Worm (Caenorhabditis elegans) whole organism, late embryonic: ENCODE results near the gene alh-7.

Experiments
- ahr-1 ChIP-seq: sonication (generic microtip); optimal IDR thresholded peaks from 2 replicates; lab custom pipeline; 2016; ENCODE audit warnings: missing genetic modification characterization, missing compliant biosample characterization
- ceh-45 ChIP-seq: fragments of 200-800 bp; sonication (Bioruptor generic); IDR thresholded peaks from 2 replicates; pipeline ENCODE4 v1.3.6; 2022; ENCODE audit warnings: missing genetic modification reagents, missing genetic modification characterization, missing compliant biosample characterization
- ceh-48 ChIP-seq: sonication (generic microtip); optimal IDR thresholded peaks from 2 replicates; lab custom pipeline; 2016; ENCODE audit warnings: missing genetic modification characterization, inconsistent platforms, missing compliant biosample characterization
- elt-4 ChIP-seq: sonication (generic microtip); optimal IDR thresholded peaks from 2 replicates; lab custom pipeline; 2016; ENCODE audit warnings: missing genetic modification characterization, missing compliant biosample characterization
- lin-11 ChIP-seq: fragments of 200-800 bp; sonication (Bioruptor generic); optimal IDR thresholded peaks from 2 replicates; lab custom pipeline; 2018; ENCODE audit warnings: mild to moderate bottlenecking, missing genetic modification characterization, missing compliant biosample characterization
- mec-3 ChIP-seq: sonication (generic microtip); optimal IDR thresholded peaks from 2 replicates; lab custom pipeline; 2016; ENCODE audit warnings: borderline replicate concordance, missing genetic modification characterization, missing compliant biosample characterization
- pag-3 ChIP-seq: sonication (generic microtip); optimal IDR thresholded peaks from 2 replicates; lab custom pipeline; 2016; ENCODE audit warnings: missing compliant biosample characterization, missing genetic modification characterization, borderline replicate concordance
- pat-9 ChIP-seq: fragments of 200-800 bp; sonication (Bioruptor generic); optimal IDR thresholded peaks from 2 replicates; lab custom pipeline; 2018; ENCODE audit warnings: mild to moderate bottlenecking, missing genetic modification characterization, moderate library complexity, missing compliant biosample characterization
- pha-4 ChIP-seq: fragments of 150-350 bp; optimal IDR thresholded peaks from 2 replicates; lab custom pipeline; 2018; ENCODE audit warnings: missing biosample characterization, missing genetic modification reagents, missing genetic modification characterization
- sox-2 ChIP-seq: fragments of 200-800 bp; sonication (Bioruptor generic); IDR thresholded peaks from 2 replicates; pipeline ENCODE4 v1.3.6; 2022; ENCODE audit warnings: missing genetic modification reagents, missing genetic modification characterization, missing compliant biosample characterization
- unc-42 ChIP-seq: sonication (generic microtip); optimal IDR thresholded peaks from 2 replicates; lab custom pipeline; 2016; ENCODE audit warnings: missing genotype, missing genetic modification characterization, missing compliant biosample characterization

ce11 chrII:13495718-13496117 lies 4.1 kb upstream of the alh-7 start, which contains the start of gene drr-1:
- TF ChIP-seq ahr-1 (tag; lab: Kevin White, UChicago) (no peak), mec-3 (no peak), lin-11 (tag; lab: Kevin White, UChicago) (no peak), ceh-48 (tag; lab: Kevin White, UChicago) (no peak), pha-4 (no peak), unc-42 (tag; lab: Kevin White, UChicago) (no peak), pag-3 (no peak), pat-9 (tag; lab: Kevin White, UChicago) (no peak), sox-2 (GFP tag; lab: Robert Waterston, UW) (no peak), elt-4 (tag; lab: Kevin White, UChicago) (no peak), ceh-45 (GFP tag; lab: Robert Waterston, UW) (no peak)
